Worm (Caenorhabditis elegans) whole organism, midembryonic: ENCODE measurements around the gene irg-4.
"Not testable (repeated sequence)": the region's sequence is repeated elsewhere in the genome, so short reads cannot be mapped to it uniquely, and the experiment has no call there.

Source experiments
- T22C8.4 ChIP-seq: fragments of 200-800 bp; sonication (Bioruptor generic); IDR thresholded peaks from 2 replicates; pipeline ENCODE4 v1.3.6; 2022; ENCODE audit warnings: missing genetic modification characterization, missing compliant biosample characterization
- cog-1 ChIP-seq: sonication (generic microtip); optimal IDR thresholded peaks from 2 replicates; lab custom pipeline; 2016; ENCODE audit warnings: missing genetic modification characterization, missing compliant biosample characterization
- flt-1 ChIP-seq: fragments of 200-800 bp; sonication (Bioruptor generic); IDR thresholded peaks from 2 replicates; pipeline ENCODE4 v1.3.6; 2022; ENCODE audit warnings: missing genetic modification characterization, missing compliant biosample characterization
- klf-2 ChIP-seq: fragments of 200-800 bp; sonication (Bioruptor generic); conservative IDR thresholded peaks from 2 replicates; pipeline ENCODE4 v1.3.6; 2022; ENCODE audit warnings: missing genetic modification reagents, missing genetic modification characterization, missing compliant biosample characterization
- med-1 ChIP-seq: sonication (generic microtip); optimal IDR thresholded peaks from 2 replicates; lab custom pipeline; 2017; ENCODE audit warnings: missing genetic modification characterization, mild to moderate bottlenecking, missing compliant biosample characterization, antibody characterized with exemption, missing genetic modification reagents; ENCODE audit not compliant: insufficient read depth
- ref-1 ChIP-seq: fragments of 200-800 bp; sonication (Bioruptor generic); conservative IDR thresholded peaks from 2 replicates; pipeline ENCODE4 v1.3.6; 2022; ENCODE audit warnings: missing genetic modification reagents, missing genetic modification characterization, missing compliant biosample characterization
- tab-1 ChIP-seq: fragments of 200-800 bp; sonication (Bioruptor generic); IDR thresholded peaks from 2 replicates; pipeline ENCODE4 v1.3.6; 2022; ENCODE audit warnings: missing genetic modification characterization, missing compliant biosample characterization
- ztf-23 ChIP-seq: fragments of 200-800 bp; sonication (Bioruptor generic); IDR thresholded peaks from 2 replicates; pipeline ENCODE4 v1.3.6; 2022; ENCODE audit warnings: missing genetic modification reagents, missing genetic modification characterization, missing compliant biosample characterization
- ztf-29 ChIP-seq: fragments of 200-800 bp; sonication (Bioruptor generic); IDR thresholded peaks from 2 replicates; pipeline ENCODE4 v1.3.6; 2022; ENCODE audit warnings: missing genetic modification reagents, missing genetic modification characterization, missing compliant biosample characterization

The irg-4 gene

ce11 chrIV:12463370-12463769 is 27.7 kb downstream of the irg-4 start, which contains the start of gene C25G4.8:
Gene C25G4.8 (minus strand): TSS chrIV:12463470.
- TF ChIP-seq flt-1 (no peak), tab-1 (GFP tag; lab: Robert Waterston, UW) (no peak), ztf-29 (GFP tag; lab: Robert Waterston, UW) (no peak), T22C8.4 (GFP tag; lab: Robert Waterston, UW) (no peak), ref-1 (GFP tag; lab: Robert Waterston, UW) (no peak), cog-1 (no peak), med-1 (GFP tag; lab: Kevin White, UChicago) (no peak)

DNA sequence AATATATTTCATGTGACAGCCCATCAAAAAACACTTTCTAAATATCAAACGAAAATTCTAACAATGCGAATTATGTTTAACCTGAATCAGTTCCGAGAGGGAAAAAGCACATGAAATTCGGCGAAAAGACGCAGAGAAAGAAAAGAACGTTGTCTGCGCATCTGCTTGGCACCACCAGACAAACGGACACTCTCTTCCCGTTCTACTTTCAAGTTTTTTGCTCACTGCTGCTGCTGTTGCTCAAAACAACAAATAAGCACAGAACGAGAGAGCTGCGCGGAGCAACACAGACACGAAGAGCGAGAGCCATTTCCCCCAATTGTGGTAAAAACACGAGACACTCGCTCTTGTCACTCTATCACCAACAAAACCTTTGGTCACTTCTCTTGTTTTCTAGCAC is 29.2 kb downstream of the irg-4 start:
- TF ChIP-seq med-1 (GFP tag; lab: Kevin White, UChicago) (no peak), klf-2 (GFP tag; lab: Robert Waterston, UW) (no peak), cog-1 (no peak), tab-1 (GFP tag; lab: Robert Waterston, UW) (no peak), flt-1 (no peak), ztf-23 (GFP tag; lab: Robert Waterston, UW) (no peak), ref-1 (GFP tag; lab: Robert Waterston, UW) (no peak), ztf-29 (GFP tag; lab: Robert Waterston, UW) (no peak), T22C8.4 (GFP tag; lab: Robert Waterston, UW) (no peak)

DNA sequence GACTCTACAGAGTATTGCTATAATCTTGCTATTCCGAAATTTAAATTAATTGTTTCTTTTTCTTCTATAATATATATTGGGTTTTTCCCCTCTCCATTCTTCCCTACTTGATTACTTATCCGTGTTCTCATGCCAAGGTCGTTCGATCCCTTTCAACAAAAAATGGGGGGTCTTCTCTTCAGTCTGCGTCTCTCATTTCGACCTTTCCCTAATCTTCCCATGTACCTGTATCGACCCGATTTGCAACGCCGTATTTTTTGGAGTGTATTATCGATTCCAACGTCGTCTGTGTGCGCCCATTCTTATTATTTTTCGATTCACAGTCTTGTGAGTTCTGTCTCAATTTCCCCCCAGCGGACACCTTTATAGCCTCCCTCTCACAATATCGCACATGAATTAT is 32.1 kb downstream of the irg-4 start:
- TF ChIP-seq tab-1 (GFP tag; lab: Robert Waterston, UW), result no peak
- TF ChIP-seq ref-1 (GFP tag; lab: Robert Waterston, UW), result no peak
- TF ChIP-seq klf-2 (GFP tag; lab: Robert Waterston, UW), result no peak
- no peak for TF ChIP-seq ztf-29 (GFP tag; lab: Robert Waterston, UW)
- no peak for TF ChIP-seq flt-1
- no peak for TF ChIP-seq cog-1
- TF ChIP-seq ztf-23 (GFP tag; lab: Robert Waterston, UW), result no peak
- TF ChIP-seq med-1 (GFP tag; lab: Kevin White, UChicago), result no peak
- no peak for TF ChIP-seq T22C8.4 (GFP tag; lab: Robert Waterston, UW)

- no peak for TF ChIP-seq ztf-29 (GFP tag; lab: Robert Waterston, UW)
- no peak for TF ChIP-seq tab-1 (GFP tag; lab: Robert Waterston, UW)
Observed at ce11 chrIV:12468359-12468758, 32.7 kb downstream of the irg-4 start, which contains the start of gene igdb-2. Gene igdb-2 (plus strand): TSS chrIV:12468659.

DNA sequence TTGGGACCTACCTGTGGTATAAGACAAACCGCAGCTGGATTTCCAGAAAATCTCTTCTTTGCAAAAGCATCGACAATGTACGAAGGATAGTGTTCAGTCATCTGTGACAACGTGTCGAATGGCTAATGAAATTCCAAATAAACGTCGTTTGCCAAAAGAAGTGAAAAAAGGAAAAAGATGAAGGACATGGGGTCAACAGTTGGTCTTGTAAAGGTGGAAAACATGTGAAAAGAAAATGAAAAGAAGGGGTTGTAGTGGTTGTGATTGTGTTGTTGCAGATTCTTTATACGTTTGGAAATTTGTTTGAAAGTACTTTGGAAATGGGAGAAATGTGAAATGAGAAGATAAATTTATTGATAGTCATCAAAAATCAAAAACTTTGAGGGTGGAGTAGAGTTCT is 41.3 kb downstream of the irg-4 start, which contains the start of gene T04A11.1:
T04A11.1 (minus strand) TSS at position 101 of the 400 bp plus-strand sequence.
- not testable (repeated sequence) for TF ChIP-seq flt-1; cog-1; T22C8.4 (GFP tag; lab: Robert Waterston, UW)

ce11 chrIV:12478711-12479110 is 43.1 kb downstream of the irg-4 start, which contains the start of gene igdb-1:
Gene igdb-1 (plus strand): TSS chrIV:12479011.
- not testable (repeated sequence) for TF ChIP-seq T22C8.4 (GFP tag; lab: Robert Waterston, UW); ztf-23 (GFP tag; lab: Robert Waterston, UW); flt-1

- TF ChIP-seq T22C8.4 (GFP tag; lab: Robert Waterston, UW); flt-1; ztf-29 (GFP tag; lab: Robert Waterston, UW): not testable (repeated sequence)
Observed at ce11 chrIV:12484479-12484878, 48.8 kb downstream of the irg-4 start, which contains the start of gene T04A11.4. Gene T04A11.4 (minus strand): TSS chrIV:12484579.

- no peak for TF ChIP-seq flt-1
- TF ChIP-seq med-1 (GFP tag; lab: Kevin White, UChicago), result no peak
- no peak for TF ChIP-seq ztf-29 (GFP tag; lab: Robert Waterston, UW)
- no peak for TF ChIP-seq cog-1
- TF ChIP-seq ztf-23 (GFP tag; lab: Robert Waterston, UW), result no peak
- no peak for TF ChIP-seq T22C8.4 (GFP tag; lab: Robert Waterston, UW)
- no peak for TF ChIP-seq ref-1 (GFP tag; lab: Robert Waterston, UW)
- no peak for TF ChIP-seq klf-2 (GFP tag; lab: Robert Waterston, UW)
- no peak for TF ChIP-seq tab-1 (GFP tag; lab: Robert Waterston, UW)
Observed at ce11 chrIV:12487194-12487593, 51.6 kb downstream of the irg-4 start, which contains the start of gene sru-26. Gene sru-26 (plus strand): TSS chrIV:12487494.
